Worm (Caenorhabditis elegans) whole organism, mixed stage, embryonic: ENCODE results near the gene C44B12.6.

Source experiments
- blmp-1 ChIP-seq: fragments of 150-350 bp; optimal IDR thresholded peaks from 2 replicates; lab custom pipeline; 2014; ENCODE audit warnings: missing biosample characterization, missing genetic modification characterization
- ceh-39 ChIP-seq: fragments of 150-350 bp; optimal IDR thresholded peaks from 2 replicates; lab custom pipeline; 2014; ENCODE audit warnings: missing biosample characterization, missing genetic modification characterization
- ceh-43 ChIP-seq: fragments of 200-800 bp; sonication (Bioruptor generic); optimal IDR thresholded peaks from 2 replicates; lab custom pipeline; 2018; ENCODE audit warnings: mild to moderate bottlenecking, missing genetic modification characterization, moderate library complexity, missing compliant biosample characterization
- ham-2 ChIP-seq: fragments of 200-800 bp; sonication (Bioruptor generic); optimal IDR thresholded peaks from 2 replicates; lab custom pipeline; 2018; ENCODE audit warnings: mild to moderate bottlenecking, missing genetic modification characterization, missing compliant biosample characterization
- nhr-237 ChIP-seq: fragments of 150-350 bp; optimal IDR thresholded peaks from 2 replicates; lab custom pipeline; 2014; ENCODE audit warnings: missing biosample characterization, missing genetic modification characterization
- pha-4 ChIP-seq: fragments of 150-350 bp; optimal IDR thresholded peaks from 2 replicates; lab custom pipeline; 2018; ENCODE audit warnings: missing biosample characterization, missing genetic modification reagents, missing genetic modification characterization
- snpc-4 ChIP-seq: fragments of 150-350 bp; optimal IDR thresholded peaks from 2 replicates; lab custom pipeline; 2014; ENCODE audit warnings: missing biosample characterization, missing genetic modification characterization
- ztf-11 ChIP-seq: fragments of 150-350 bp; optimal IDR thresholded peaks from 2 replicates; lab custom pipeline; 2014; ENCODE audit warnings: missing biosample characterization, missing genetic modification characterization

DNA sequence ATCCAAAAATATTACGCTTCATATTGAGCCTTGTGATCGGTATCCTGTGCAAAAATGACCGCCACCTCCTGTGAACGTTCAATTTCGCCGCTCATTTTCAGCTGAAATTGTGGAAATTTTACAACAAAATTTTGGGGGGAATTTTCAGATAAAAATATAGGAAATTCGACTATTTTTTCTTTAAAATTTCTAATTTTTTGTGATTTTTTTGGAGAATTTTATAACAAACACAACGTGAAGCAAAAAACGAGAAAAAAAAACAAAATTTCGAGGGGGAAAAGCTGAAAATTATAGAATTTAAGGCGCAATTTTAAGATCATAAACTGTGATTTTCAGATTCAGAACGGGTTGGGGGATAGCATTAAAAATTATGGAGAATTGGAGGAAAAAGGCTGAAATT is 49.6 kb downstream of the C44B12.6 start, which contains the start of gene csn-4:
- TF ChIP-seq ceh-39 (tag; lab: Kevin White, UChicago) (no peak), pha-4 (tag; lab: Kevin White, UChicago) (no peak), ztf-11 (tag; lab: Kevin White, UChicago) (no peak), snpc-4 (no peak), nhr-237 (no peak), ham-2 (no peak), blmp-1 (tag; lab: Kevin White, UChicago) (no peak), ceh-43 (GFP tag; lab: Kevin White, UChicago) (no peak)
